Worm (Caenorhabditis elegans): ENCODE results near the gene acs-3.

The acs-3 gene

DNA sequence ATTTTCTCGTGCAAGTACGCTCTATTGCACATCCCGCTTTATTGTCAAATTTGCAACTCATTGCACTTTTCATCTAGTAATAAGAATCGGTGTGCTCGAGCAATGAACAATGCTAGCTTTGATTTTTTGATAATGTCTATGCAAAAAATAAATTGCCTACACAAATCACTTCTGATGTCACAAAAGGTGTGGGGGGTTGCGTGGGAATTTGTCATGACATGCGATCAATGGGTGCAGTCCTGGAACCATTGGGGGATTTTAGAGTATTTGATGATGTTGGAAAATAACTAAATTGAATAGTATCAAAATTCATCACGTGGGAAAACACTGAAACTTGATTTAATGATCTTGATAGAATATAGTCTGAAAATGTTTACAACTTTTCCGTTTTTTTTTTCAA is 23.5 kb upstream of the acs-3 start:
- TF ChIP-seq cog-1 (tag; optimal IDR thresholded peaks at IDR 0.05) (no peak), med-1 (GFP tag; optimal IDR thresholded peaks at IDR 0.05; ENCODE audit: insufficient read depth) (no peak), tab-1 (GFP tag; IDR thresholded peaks at IDR 0.05) (no peak), ref-1 (GFP tag; conservative IDR thresholded peaks at IDR 0.05) (no peak), flt-1 (GFP tag; IDR thresholded peaks at IDR 0.05) (no peak), klf-2 (GFP tag; conservative IDR thresholded peaks at IDR 0.05) (no peak), ztf-29 (GFP tag; IDR thresholded peaks at IDR 0.05) (no peak), T22C8.4 (GFP tag; IDR thresholded peaks at IDR 0.05) (no peak)

DNA sequence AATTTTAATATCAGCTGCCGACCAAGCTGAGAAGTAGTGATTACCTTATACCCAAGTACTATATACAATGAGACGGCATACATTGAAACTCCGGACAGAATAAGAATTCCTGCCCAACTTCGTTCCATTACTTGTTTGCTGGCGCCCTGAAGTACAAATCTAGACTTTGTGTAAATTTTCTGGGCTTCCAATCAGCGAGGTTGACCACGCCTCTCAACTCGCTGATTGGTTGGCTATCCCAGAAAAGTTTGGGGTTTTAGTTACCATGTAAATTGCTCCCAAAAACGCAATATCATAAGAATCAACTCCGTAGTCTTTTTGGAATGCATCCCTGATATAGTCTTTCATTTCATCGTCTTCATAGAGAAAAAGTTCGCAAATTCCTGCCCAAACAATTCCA is 14.1 kb upstream of the acs-3 start:
- no peak for TF ChIP-seq tab-1 (GFP tag; IDR thresholded peaks at IDR 0.05)
- no peak for TF ChIP-seq ztf-29 (GFP tag; IDR thresholded peaks at IDR 0.05)
- TF ChIP-seq ztf-23 (GFP tag; IDR thresholded peaks at IDR 0.05): no peak
- no peak for TF ChIP-seq med-1 (GFP tag; optimal IDR thresholded peaks at IDR 0.05; ENCODE audit: insufficient read depth)
- TF ChIP-seq T22C8.4 (GFP tag; IDR thresholded peaks at IDR 0.05): no peak
- TF ChIP-seq klf-2 (GFP tag; conservative IDR thresholded peaks at IDR 0.05): no peak
- no peak for TF ChIP-seq flt-1 (GFP tag; IDR thresholded peaks at IDR 0.05)
- no peak for TF ChIP-seq ref-1 (GFP tag; conservative IDR thresholded peaks at IDR 0.05)
- TF ChIP-seq cog-1 (tag; optimal IDR thresholded peaks at IDR 0.05): no peak

DNA sequence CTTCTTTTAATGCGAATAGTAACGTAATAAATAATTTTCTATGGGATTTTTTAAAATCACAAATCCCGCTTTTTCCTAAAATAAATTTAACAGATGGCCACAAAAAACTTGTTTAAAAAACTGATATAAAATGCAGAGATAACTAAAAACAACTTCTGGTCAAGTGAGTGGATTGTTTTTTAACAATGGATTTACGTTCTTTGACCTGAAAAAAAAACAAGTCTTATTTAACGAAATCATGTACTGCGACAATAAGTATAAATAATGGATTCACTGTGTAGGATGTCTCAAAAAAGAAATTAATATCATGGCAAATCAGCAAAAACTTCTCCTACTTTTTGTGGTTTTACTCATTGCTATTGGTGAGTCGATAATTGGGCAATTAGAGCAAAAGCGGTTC is 12.2 kb upstream of the acs-3 start, which contains the start of gene fipr-25:
TSS of gene fipr-25 (plus strand) at position 301 of the 400 bp plus-strand sequence.
- TF ChIP-seq ztf-23 (GFP tag; IDR thresholded peaks at IDR 0.05) (no peak), flt-1 (GFP tag; IDR thresholded peaks at IDR 0.05) (no peak), tab-1 (GFP tag; IDR thresholded peaks at IDR 0.05) (no peak), ztf-29 (GFP tag; IDR thresholded peaks at IDR 0.05) (no peak), klf-2 (GFP tag; conservative IDR thresholded peaks at IDR 0.05) (no peak), ref-1 (GFP tag; conservative IDR thresholded peaks at IDR 0.05) (no peak), cog-1 (tag; optimal IDR thresholded peaks at IDR 0.05) (no peak), med-1 (GFP tag; optimal IDR thresholded peaks at IDR 0.05; ENCODE audit: insufficient read depth) (no peak), T22C8.4 (GFP tag; IDR thresholded peaks at IDR 0.05) (no peak)

DNA sequence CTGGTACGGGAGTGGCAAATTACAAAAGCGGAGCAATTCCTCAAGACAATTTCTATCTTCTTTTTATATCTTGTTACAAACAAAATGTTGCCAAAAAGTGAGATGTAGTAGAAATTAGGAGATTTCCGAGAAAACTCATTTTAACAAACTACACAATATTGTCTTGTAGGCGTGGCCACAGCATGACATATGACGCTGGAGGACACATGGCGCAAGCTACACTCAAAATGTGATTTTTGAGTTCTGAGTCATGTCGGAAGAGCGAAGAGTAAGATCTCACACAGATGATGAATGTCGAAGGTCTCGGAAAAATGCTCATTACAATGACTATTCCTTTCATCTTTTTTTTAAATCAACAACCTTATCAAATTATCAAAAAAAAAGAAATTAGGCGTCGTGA is 7.9 kb upstream of the acs-3 start, which contains the start of gene Y40B10B.1:
TSS of gene Y40B10B.1 (minus strand) at position 101 of the 400 bp plus-strand sequence.
- no peak for TF ChIP-seq tab-1 (GFP tag; IDR thresholded peaks at IDR 0.05)

DNA sequence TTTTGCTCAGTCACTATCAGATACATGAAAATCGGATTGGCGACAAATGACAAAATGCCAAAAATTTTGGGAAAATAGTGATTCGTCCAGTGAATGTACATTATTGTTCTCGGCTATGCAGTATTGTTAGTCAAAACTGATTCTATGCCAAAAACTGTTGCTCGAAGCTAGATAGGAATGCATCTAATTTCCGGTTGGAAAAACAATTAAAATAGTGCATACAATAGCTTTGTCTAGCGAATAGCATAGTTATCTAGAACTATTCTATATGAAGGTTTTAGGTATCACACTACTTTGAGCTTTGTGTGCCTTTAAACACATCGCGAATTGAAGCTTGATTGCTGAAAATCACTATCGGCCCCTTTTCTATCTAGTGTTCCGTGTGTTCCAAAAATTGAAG is 4.5 kb upstream of the acs-3 start, which contains the start of gene srj-15:
TSS of gene srj-15 (minus strand) at position 101 of the 400 bp plus-strand sequence.
- TF ChIP-seq flt-1 (GFP tag; IDR thresholded peaks at IDR 0.05): no peak
- TF ChIP-seq ref-1 (GFP tag; conservative IDR thresholded peaks at IDR 0.05): no peak
- TF ChIP-seq ztf-29 (GFP tag; IDR thresholded peaks at IDR 0.05): no peak
- TF ChIP-seq tab-1 (GFP tag; IDR thresholded peaks at IDR 0.05): no peak
- no peak for TF ChIP-seq klf-2 (GFP tag; conservative IDR thresholded peaks at IDR 0.05)
- TF ChIP-seq ztf-23 (GFP tag; IDR thresholded peaks at IDR 0.05): no peak
- no peak for TF ChIP-seq cog-1 (tag; optimal IDR thresholded peaks at IDR 0.05)
- no peak for TF ChIP-seq T22C8.4 (GFP tag; IDR thresholded peaks at IDR 0.05)
- no peak for TF ChIP-seq med-1 (GFP tag; optimal IDR thresholded peaks at IDR 0.05; ENCODE audit: insufficient read depth)

DNA sequence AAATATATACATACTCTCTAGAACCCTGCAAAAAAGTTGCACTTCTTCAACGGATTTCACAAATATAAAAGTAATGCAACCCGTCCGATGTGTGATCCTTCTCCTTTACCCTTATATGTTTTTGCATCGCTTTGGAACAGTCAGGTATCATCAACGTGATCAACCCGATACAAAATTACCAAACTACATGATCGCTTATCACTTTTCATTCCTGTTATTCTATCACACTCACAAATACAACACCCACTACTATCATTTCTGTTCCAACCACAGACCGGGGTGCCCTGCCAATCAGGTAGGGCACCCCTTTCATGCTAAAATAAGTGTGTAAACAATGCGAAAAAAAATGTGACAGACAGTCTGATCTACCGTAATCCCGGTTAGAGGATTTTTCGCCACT is 2.4 kb upstream of the acs-3 start:
- no peak for TF ChIP-seq tab-1 (GFP tag; IDR thresholded peaks at IDR 0.05)
- no peak for TF ChIP-seq ztf-29 (GFP tag; IDR thresholded peaks at IDR 0.05)
- TF ChIP-seq cog-1 (tag; optimal IDR thresholded peaks at IDR 0.05): no peak
- TF ChIP-seq T22C8.4 (GFP tag; IDR thresholded peaks at IDR 0.05): no peak
- no peak for TF ChIP-seq med-1 (GFP tag; optimal IDR thresholded peaks at IDR 0.05; ENCODE audit: insufficient read depth)
- no peak for TF ChIP-seq klf-2 (GFP tag; conservative IDR thresholded peaks at IDR 0.05)
- TF ChIP-seq flt-1 (GFP tag; IDR thresholded peaks at IDR 0.05): no peak
- no peak for TF ChIP-seq ref-1 (GFP tag; conservative IDR thresholded peaks at IDR 0.05)
- no peak for TF ChIP-seq ztf-23 (GFP tag; IDR thresholded peaks at IDR 0.05)

DNA sequence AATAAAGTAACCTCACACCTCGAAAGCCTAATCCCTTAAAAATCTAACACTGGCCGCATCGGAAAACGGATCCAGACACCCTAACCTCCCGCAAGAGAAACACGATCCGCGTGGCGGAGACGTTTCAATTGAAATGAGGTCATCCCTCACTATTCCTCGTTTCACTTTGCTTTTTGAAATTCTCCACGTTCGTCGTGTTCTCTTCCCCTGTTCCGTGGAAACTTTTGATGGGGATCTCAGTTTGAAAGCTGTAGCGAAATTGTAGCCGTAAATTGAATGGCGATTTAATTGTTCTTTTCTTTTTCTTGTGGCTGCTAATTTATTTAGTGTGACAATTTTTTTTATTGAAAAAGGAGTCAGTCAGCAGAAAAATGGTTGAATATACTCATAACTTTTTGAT is 519 bp upstream of the acs-3 start:
- TF ChIP-seq ztf-29 (GFP tag; IDR thresholded peaks at IDR 0.05): no peak
- no peak for TF ChIP-seq klf-2 (GFP tag; conservative IDR thresholded peaks at IDR 0.05)
- no peak for TF ChIP-seq cog-1 (tag; optimal IDR thresholded peaks at IDR 0.05)

DNA sequence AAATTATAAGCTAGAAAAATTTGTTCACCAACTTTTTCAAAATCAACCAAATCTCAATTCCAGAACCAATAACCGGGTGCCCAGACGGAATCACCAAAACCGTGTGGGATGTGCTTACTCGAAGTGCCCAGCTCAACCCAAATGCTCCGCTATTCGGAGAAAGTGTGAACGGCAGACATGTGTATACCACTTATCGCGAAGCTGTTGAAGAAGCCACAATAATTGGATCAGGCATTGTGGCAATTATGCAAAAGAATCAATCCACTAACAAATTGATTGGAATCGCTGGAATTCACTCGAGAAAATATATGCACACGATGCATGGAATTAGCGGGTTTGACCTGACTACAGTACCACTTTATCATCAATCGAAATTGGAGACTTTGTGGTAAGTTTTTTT is 362 bp downstream of the acs-3 start:
- no peak for TF ChIP-seq T22C8.4 (GFP tag; IDR thresholded peaks at IDR 0.05)
- no peak for TF ChIP-seq med-1 (GFP tag; optimal IDR thresholded peaks at IDR 0.05; ENCODE audit: insufficient read depth)
- TF ChIP-seq ztf-23 (GFP tag; IDR thresholded peaks at IDR 0.05): no peak
- no peak for TF ChIP-seq cog-1 (tag; optimal IDR thresholded peaks at IDR 0.05)

DNA sequence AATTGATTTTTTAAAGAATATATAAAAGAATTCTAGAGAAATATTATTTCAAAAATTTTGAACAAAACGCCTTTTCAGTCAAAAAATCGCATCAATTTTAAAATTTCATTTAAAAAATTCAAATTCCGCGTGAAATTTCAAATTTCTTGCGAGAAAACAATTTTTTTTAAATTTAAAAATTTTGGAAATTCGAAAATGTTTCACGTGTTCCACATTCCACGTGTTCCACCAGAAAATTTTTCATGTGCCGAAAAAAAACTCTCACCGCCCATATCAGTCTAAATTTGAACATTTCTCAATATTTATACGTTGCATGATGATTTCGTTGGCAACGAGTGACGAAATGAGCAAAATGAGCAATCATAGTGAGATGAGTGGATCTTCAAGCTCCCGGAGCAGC is 5.7 kb downstream of the acs-3 start, which contains the start of gene fbxa-201:
TSS of gene fbxa-201 (plus strand) at position 301 of the 400 bp plus-strand sequence.
- no peak for TF ChIP-seq med-1 (GFP tag; optimal IDR thresholded peaks at IDR 0.05; ENCODE audit: insufficient read depth)

DNA sequence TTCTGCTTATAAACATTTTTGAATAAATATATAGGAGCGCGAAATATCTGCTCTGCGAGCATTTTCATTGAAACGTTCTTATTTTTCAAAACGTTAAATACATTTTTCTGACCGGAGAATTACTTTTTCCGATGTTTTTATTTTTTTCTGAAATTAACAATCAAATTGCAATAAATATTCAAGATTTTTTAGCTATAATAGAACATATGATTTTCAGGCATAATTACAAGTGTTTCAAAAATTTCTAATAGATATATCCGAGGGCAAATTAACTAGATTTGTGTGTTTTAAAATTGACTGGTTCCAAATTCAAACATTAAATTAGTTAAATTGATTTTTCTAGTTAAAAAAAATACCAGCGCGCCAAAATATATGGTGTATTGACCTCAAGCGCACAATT is 9.6 kb downstream of the acs-3 start, which contains the start of gene T08B1.4:
TSS of gene T08B1.4 (plus strand) at position 301 of the 400 bp plus-strand sequence.
- TF ChIP-seq ztf-23 (GFP tag; IDR thresholded peaks at IDR 0.05) (no peak), flt-1 (GFP tag; IDR thresholded peaks at IDR 0.05) (no peak), ztf-29 (GFP tag; IDR thresholded peaks at IDR 0.05) (no peak), med-1 (GFP tag; optimal IDR thresholded peaks at IDR 0.05; ENCODE audit: insufficient read depth) (no peak), klf-2 (GFP tag; conservative IDR thresholded peaks at IDR 0.05) (no peak), cog-1 (tag; optimal IDR thresholded peaks at IDR 0.05) (no peak), T22C8.4 (GFP tag; IDR thresholded peaks at IDR 0.05) (no peak), tab-1 (GFP tag; IDR thresholded peaks at IDR 0.05) (no peak), ref-1 (GFP tag; conservative IDR thresholded peaks at IDR 0.05) (no peak)

DNA sequence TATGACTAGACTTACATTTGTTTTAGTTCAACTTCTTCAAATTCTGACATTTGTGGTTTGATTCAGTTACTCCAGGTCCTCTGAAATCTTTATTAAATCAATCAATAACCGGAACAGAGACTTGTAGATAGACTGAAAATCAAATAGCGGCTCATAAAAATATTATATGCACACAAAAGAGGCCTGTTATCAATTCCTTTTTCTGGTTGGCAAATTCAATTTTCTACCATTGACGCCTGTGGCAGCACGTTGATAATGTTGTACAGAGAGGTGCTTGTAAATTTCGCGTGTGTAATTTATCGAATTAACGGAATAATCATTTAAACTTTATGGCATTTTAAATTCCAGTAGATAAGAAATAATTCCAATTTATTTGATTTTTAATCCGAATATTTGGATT is 17.6 kb downstream of the acs-3 start, which contains the start of gene T08B1.1:
TSS of gene T08B1.1 (minus strand) at position 92 of the 400 bp plus-strand sequence.
- no peak for TF ChIP-seq klf-2 (GFP tag; conservative IDR thresholded peaks at IDR 0.05)
- no peak for TF ChIP-seq tab-1 (GFP tag; IDR thresholded peaks at IDR 0.05)

Measured in whole organism, midembryonic.